Worm (Caenorhabditis elegans) whole organism, L2 larva: ENCODE data around the gene EGAP9.4.

Experiments used
- C34F6.9 ChIP-seq: fragments of 150-350 bp; optimal IDR thresholded peaks from 2 replicates; lab custom pipeline; 2014; ENCODE audit warnings: missing biosample characterization, missing genetic modification characterization
- R02D3.7 ChIP-seq: fragments of 150-350 bp; optimal IDR thresholded peaks from 2 replicates; lab custom pipeline; 2014; ENCODE audit warnings: missing biosample characterization, missing genetic modification characterization
- ZK546.5 ChIP-seq: sonication (generic microtip); optimal IDR thresholded peaks from 2 replicates; lab custom pipeline; 2017; ENCODE audit warnings: missing biosample characterization, missing genetic modification characterization
- alr-1 ChIP-seq: fragments of 150-350 bp; optimal IDR thresholded peaks from 2 replicates; lab custom pipeline; 2014; ENCODE audit warnings: missing biosample characterization, missing genetic modification characterization
- aly-2 ChIP-seq: fragments of 150-350 bp; optimal IDR thresholded peaks from 2 replicates; lab custom pipeline; 2014; ENCODE audit warnings: missing biosample characterization, missing genetic modification characterization
- ama-1 ChIP-seq: fragments of 150-350 bp; optimal IDR thresholded peaks from 2 replicates; lab custom pipeline; 2018; ENCODE audit warnings: inconsistent platforms
- blmp-1 ChIP-seq: sonication (generic microtip); optimal IDR thresholded peaks from 2 replicates; lab custom pipeline; 2017; ENCODE audit warnings: missing genetic modification characterization, mild to moderate bottlenecking, missing compliant biosample characterization, antibody characterized with exemption, moderate library complexity; ENCODE audit not compliant: insufficient read depth
- ceh-82 ChIP-seq: fragments of 150-350 bp; optimal IDR thresholded peaks from 2 replicates; lab custom pipeline; 2014; ENCODE audit warnings: missing biosample characterization, missing genetic modification characterization
- crh-2 ChIP-seq: sonication (generic microtip); optimal IDR thresholded peaks from 2 replicates; lab custom pipeline; 2017; ENCODE audit warnings: missing biosample characterization, missing genetic modification characterization
- dmd-4 ChIP-seq: sonication (generic microtip); optimal IDR thresholded peaks from 2 replicates; lab custom pipeline; 2017; ENCODE audit warnings: missing biosample characterization, missing genetic modification characterization
- fos-1 ChIP-seq: fragments of 150-350 bp; optimal IDR thresholded peaks from 2 replicates; lab custom pipeline; 2014; ENCODE audit warnings: missing biosample characterization, missing genetic modification characterization
- gmeb-1 ChIP-seq: fragments of 150-350 bp; optimal IDR thresholded peaks from 2 replicates; lab custom pipeline; 2014; ENCODE audit warnings: missing biosample characterization, missing genetic modification characterization
- lin-11 ChIP-seq: fragments of 150-350 bp; sonication (generic microtip); optimal IDR thresholded peaks from 2 replicates; lab custom pipeline; 2014; ENCODE audit warnings: missing biosample characterization, missing genetic modification characterization, inconsistent platforms, mixed read lengths
- lin-39 ChIP-seq: fragments of 150-350 bp; optimal IDR thresholded peaks from 2 replicates; lab custom pipeline; 2014; ENCODE audit warnings: missing biosample characterization, missing genetic modification reagents, missing genetic modification characterization
- lsy-2 ChIP-seq, 2 experiments: fragments of 150-350 bp in 1 of 2; sonication (generic microtip) in 1 of 2; optimal IDR thresholded peaks; 2 replicates each; lab custom pipeline; 2014 to 2017; ENCODE audit warnings: missing biosample characterization in 2 of 2, missing genetic modification characterization in 2 of 2
- mab-5 ChIP-seq: fragments of 150-350 bp; optimal IDR thresholded peaks from 2 replicates; lab custom pipeline; 2014; ENCODE audit warnings: missing biosample characterization, missing genetic modification characterization
- mbf-1 ChIP-seq: sonication (generic microtip); optimal IDR thresholded peaks from 2 replicates; lab custom pipeline; 2017; ENCODE audit warnings: missing biosample characterization, missing genetic modification characterization
- mdl-1 ChIP-seq, 2 experiments: fragments of 150-350 bp in 1 of 2; sonication (generic microtip) in 1 of 2; optimal IDR thresholded peaks; 2 replicates each; lab custom pipeline; 2017; ENCODE audit warnings: missing biosample characterization in 2 of 2, missing genetic modification characterization in 2 of 2
- nhr-10 ChIP-seq: sonication (generic microtip); optimal IDR thresholded peaks from 2 replicates; lab custom pipeline; 2017; ENCODE audit warnings: missing biosample characterization, missing genetic modification characterization
- nhr-11 ChIP-seq: fragments of 150-350 bp; optimal IDR thresholded peaks from 2 replicates; lab custom pipeline; 2014; ENCODE audit warnings: missing biosample characterization, missing genetic modification characterization
- nhr-12 ChIP-seq: fragments of 150-350 bp; optimal IDR thresholded peaks from 2 replicates; lab custom pipeline; 2014; ENCODE audit warnings: missing biosample characterization, missing genetic modification characterization
- nhr-129 ChIP-seq: fragments of 150-350 bp; optimal IDR thresholded peaks from 2 replicates; lab custom pipeline; 2014; ENCODE audit warnings: missing biosample characterization, missing genetic modification characterization
- nhr-21 ChIP-seq: fragments of 150-350 bp; optimal IDR thresholded peaks from 2 replicates; lab custom pipeline; 2014; ENCODE audit warnings: missing biosample characterization, missing genetic modification characterization
- nhr-25 ChIP-seq: fragments of 150-350 bp; sonication (generic microtip); optimal IDR thresholded peaks from 3 replicates; lab custom pipeline; 2014; ENCODE audit warnings: missing biosample characterization, missing genetic modification characterization
- sem-4 ChIP-seq: fragments of 150-350 bp; optimal IDR thresholded peaks from 2 replicates; lab custom pipeline; 2014; ENCODE audit warnings: missing biosample characterization, missing genetic modification reagents, missing genetic modification characterization
- skn-1 ChIP-seq: sonication (generic microtip); optimal IDR thresholded peaks from 2 replicates; lab custom pipeline; 2017; ENCODE audit warnings: missing biosample characterization, missing genetic modification characterization
- sma-3 ChIP-seq: sonication (generic microtip); optimal IDR thresholded peaks from 2 replicates; lab custom pipeline; 2016; ENCODE audit warnings: missing genetic modification reagents, missing genetic modification characterization, missing compliant biosample characterization
- snpc-4 ChIP-seq: fragments of 150-350 bp; optimal IDR thresholded peaks from 2 replicates; lab custom pipeline; 2014; ENCODE audit warnings: missing biosample characterization, missing genetic modification characterization
- unc-39 ChIP-seq: fragments of 150-350 bp; optimal IDR thresholded peaks from 2 replicates; lab custom pipeline; 2014; ENCODE audit warnings: missing biosample characterization, missing genetic modification characterization
- unc-55 ChIP-seq: fragments of 150-350 bp; sonication (generic microtip); optimal IDR thresholded peaks from 3 replicates; lab custom pipeline; 2014; ENCODE audit warnings: missing biosample characterization, missing genetic modification reagents, missing genetic modification characterization
- unc-62 ChIP-seq: fragments of 150-350 bp; optimal IDR thresholded peaks from 2 replicates; lab custom pipeline; 2014; ENCODE audit warnings: missing biosample characterization, missing genetic modification reagents, missing genetic modification characterization
- zag-1 ChIP-seq: fragments of 150-350 bp; optimal IDR thresholded peaks from 2 replicates; lab custom pipeline; 2014; ENCODE audit warnings: missing biosample characterization, missing genetic modification characterization
- ztf-1 ChIP-seq: fragments of 200-800 bp; sonication (Bioruptor generic); conservative IDR thresholded peaks from 2 replicates; pipeline ENCODE4 v1.3.6; 2022; ENCODE audit warnings: missing genetic modification characterization, missing compliant biosample characterization
- ztf-11 ChIP-seq: sonication (generic microtip); optimal IDR thresholded peaks from 2 replicates; lab custom pipeline; 2017; ENCODE audit warnings: missing biosample characterization, missing genetic modification characterization
- ztf-4 ChIP-seq: fragments of 150-350 bp; optimal IDR thresholded peaks from 2 replicates; lab custom pipeline; 2014; ENCODE audit warnings: missing biosample characterization, missing genetic modification characterization

The EGAP9.4 gene

DNA sequence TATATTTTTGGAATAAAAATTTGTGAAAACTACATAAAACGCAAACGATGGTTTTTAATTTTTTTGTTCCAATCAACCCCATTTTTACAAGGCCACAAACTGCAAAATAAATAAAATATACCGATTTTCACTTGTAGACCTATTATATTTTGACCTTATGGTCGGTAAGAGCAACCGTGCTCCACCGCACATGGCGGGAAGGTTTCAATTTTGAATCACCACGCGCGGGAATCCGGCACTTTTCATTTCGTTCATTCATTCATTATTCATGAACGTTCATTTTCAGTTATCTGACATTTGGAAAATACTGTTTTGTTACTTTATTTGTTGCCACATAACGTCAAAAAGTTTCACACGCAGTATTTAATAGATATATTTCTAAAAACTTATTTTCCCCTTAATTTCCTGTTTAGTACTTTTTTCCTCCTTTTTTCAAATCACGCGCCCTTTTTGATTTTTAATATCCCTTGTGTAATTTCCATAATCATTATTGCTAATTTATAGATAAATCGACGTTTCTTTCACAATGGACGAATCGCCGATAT is 17.1 kb downstream of the EGAP9.4 start, which contains the start of gene hcp-1:
TSS of gene hcp-1 (plus strand) at position 495 of the 545 bp plus-strand sequence.
- TF ChIP-seq alr-1 (tag; lab: Kevin White, UChicago) (no peak), unc-55 (peak; percentile 46), gmeb-1 (tag; lab: Kevin White, UChicago) (peak; percentile 84), fos-1 (peak; percentile 10)

DNA sequence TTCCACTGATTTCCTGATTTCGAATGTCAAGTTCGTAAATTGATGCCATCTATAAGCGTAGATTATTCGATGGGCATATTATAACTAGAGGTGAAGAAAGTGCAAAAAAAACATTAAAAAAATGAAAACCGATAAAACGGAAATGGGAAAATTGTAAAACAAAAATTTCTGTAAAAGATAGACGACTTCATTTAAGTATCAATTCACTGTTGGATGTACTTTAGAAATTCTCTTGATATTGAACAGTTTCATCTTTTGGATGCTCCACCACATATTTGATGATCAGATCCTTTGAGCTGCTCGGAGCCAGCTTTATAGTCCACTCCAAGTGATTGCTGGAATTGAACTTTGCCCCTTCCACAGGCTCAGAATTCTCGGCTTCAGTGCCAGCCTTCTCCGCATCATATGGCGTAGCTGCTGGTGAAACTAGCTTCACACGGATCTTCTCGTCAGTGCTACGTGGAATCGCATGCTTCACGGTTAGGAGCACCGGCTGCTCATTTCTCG is 25.9 kb downstream of the EGAP9.4 start, which contains the start of gene ZK1055.6:
TSS of gene ZK1055.6 (minus strand) at position 51 of the 507 bp plus-strand sequence.
- TF ChIP-seq sma-3 (GFP tag; lab: Kevin White, UChicago) (no peak), ztf-4 (tag; lab: Kevin White, UChicago) (no peak), unc-62 (GFP tag; lab: Kevin White, UChicago) (no peak), R02D3.7 (tag; lab: Kevin White, UChicago) (no peak), lsy-2 (tag; optimal IDR thresholded peaks at IDR 0.05; lab: Kevin White, UChicago) (no peak), mab-5 (tag; lab: Kevin White, UChicago) (no peak)

DNA sequence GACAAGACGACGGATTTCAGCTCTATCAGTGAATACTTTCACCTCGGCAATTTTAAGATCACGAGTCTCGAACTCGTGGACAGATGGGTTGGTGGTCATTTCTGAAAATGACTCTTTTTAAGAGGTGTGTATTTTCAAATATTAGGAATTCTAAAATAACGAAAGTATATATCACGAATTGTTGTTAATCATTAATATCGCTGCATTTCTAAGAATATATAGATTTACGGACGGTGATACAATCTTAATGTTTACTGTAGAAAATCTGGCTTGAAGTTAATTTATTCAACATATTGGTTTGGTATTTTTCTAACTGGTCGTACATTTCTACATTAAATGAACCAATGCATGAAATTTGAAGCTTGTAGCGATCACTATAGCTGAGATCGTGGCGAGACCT is 28.6 kb downstream of the EGAP9.4 start, which contains the start of gene ZK1055.7:
TSS of gene ZK1055.7 (minus strand) at position 101 of the 400 bp plus-strand sequence.
- no peak for TF ChIP-seq ama-1 (lab: Kevin White, UChicago)
- TF ChIP-seq unc-62 (GFP tag; lab: Kevin White, UChicago) = no peak
- no peak for TF ChIP-seq mab-5 (tag; lab: Kevin White, UChicago)
- no peak for TF ChIP-seq C34F6.9 (tag; lab: Kevin White, UChicago)
- no peak for TF ChIP-seq lsy-2 (tag; optimal IDR thresholded peaks at IDR 0.05; lab: Kevin White, UChicago)
- TF ChIP-seq snpc-4 (tag; lab: Kevin White, UChicago) = no peak
- no peak for TF ChIP-seq R02D3.7 (tag; lab: Kevin White, UChicago)
- TF ChIP-seq nhr-129 (tag; lab: Kevin White, UChicago) = no peak
- TF ChIP-seq crh-2 = no peak
- TF ChIP-seq mdl-1 (tag; optimal IDR thresholded peaks at IDR 0.05; lab: Kevin White, UChicago) = no peak
- no peak for TF ChIP-seq mbf-1 (tag; lab: Kevin White, UChicago)
- TF ChIP-seq nhr-12 (tag; lab: Kevin White, UChicago) = no peak
- no peak for TF ChIP-seq sem-4
- no peak for TF ChIP-seq ztf-11 (tag; lab: Kevin White, UChicago)

DNA sequence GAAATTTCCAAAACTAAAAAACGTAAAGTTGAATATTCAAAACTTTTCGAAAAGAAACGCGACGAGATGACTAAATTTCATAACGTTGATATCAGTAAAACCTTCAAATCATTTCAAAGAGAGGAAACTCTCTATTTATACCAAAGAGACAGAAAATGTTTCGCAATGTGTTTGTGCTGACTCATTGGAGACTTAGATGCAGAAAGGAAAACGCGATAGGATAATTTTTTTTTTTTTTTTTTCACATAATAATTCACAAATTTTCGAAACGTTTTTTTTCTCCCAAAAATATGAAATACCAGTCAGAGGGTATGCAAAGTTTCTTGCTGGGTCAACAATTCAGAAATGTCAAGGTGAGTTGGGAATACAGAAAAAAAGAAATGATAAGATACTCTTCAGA is 29.5 kb downstream of the EGAP9.4 start:
- TF ChIP-seq lin-39 (no peak), dmd-4 (no peak), blmp-1 (tag; lab: Kevin White, UChicago) (no peak), C34F6.9 (tag; lab: Kevin White, UChicago) (no peak), snpc-4 (tag; lab: Kevin White, UChicago) (no peak), fos-1 (peak; percentile 88), ztf-1 (GFP tag; lab: Robert Waterston, UW) (no peak), lsy-2 (tag; optimal IDR thresholded peaks at IDR 0.05; lab: Kevin White, UChicago) (no peak), skn-1 (peak; percentile 48), crh-2 (no peak), ztf-11 (tag; lab: Kevin White, UChicago) (no peak), nhr-21 (tag; lab: Kevin White, UChicago) (no peak), zag-1 (tag; lab: Kevin White, UChicago) (no peak), nhr-25 (tag; lab: Kevin White, UChicago) (no peak), ZK546.5 (tag; lab: Kevin White, UChicago) (no peak), unc-39 (tag; lab: Kevin White, UChicago) (no peak), aly-2 (no peak), sma-3 (GFP tag; lab: Kevin White, UChicago) (no peak), lin-11 (tag; lab: Kevin White, UChicago) (no peak), mab-5 (tag; lab: Kevin White, UChicago) (no peak), nhr-11 (no peak), gmeb-1 (tag; lab: Kevin White, UChicago) (peak; percentile 47), unc-55 (peak; percentile 76), sem-4 (no peak), mbf-1 (tag; lab: Kevin White, UChicago) (no peak), nhr-10 (tag; lab: Kevin White, UChicago) (no peak), ceh-82 (tag; lab: Kevin White, UChicago) (no peak)
